Fruit fly (Drosophila melanogaster) whole organism, pupa: ENCODE results near the gene CheA84a.

Experiments
- CG14655 ChIP-seq: fragments of 200-800 bp; sonication (Bioruptor generic); optimal IDR thresholded peaks from 3 replicates; lab custom pipeline; 2017; ENCODE audit warnings: mild to moderate bottlenecking, missing biosample characterization, missing genetic modification reagents, missing genetic modification characterization
- CG32121 ChIP-seq: fragments of 200-800 bp; sonication (Bioruptor generic); IDR thresholded peaks from 2 replicates; pipeline ENCODE4 v1.3.6; 2022; ENCODE audit warnings: missing biosample characterization, missing genetic modification characterization
- EcR ChIP-seq: fragments of 200-800 bp; sonication (Bioruptor generic); optimal IDR thresholded peaks from 3 replicates; lab custom pipeline; 2019; ENCODE audit warnings: missing biosample characterization, missing genetic modification characterization, mild to moderate bottlenecking, moderate library complexity, missing genetic modification reagents

DNA sequence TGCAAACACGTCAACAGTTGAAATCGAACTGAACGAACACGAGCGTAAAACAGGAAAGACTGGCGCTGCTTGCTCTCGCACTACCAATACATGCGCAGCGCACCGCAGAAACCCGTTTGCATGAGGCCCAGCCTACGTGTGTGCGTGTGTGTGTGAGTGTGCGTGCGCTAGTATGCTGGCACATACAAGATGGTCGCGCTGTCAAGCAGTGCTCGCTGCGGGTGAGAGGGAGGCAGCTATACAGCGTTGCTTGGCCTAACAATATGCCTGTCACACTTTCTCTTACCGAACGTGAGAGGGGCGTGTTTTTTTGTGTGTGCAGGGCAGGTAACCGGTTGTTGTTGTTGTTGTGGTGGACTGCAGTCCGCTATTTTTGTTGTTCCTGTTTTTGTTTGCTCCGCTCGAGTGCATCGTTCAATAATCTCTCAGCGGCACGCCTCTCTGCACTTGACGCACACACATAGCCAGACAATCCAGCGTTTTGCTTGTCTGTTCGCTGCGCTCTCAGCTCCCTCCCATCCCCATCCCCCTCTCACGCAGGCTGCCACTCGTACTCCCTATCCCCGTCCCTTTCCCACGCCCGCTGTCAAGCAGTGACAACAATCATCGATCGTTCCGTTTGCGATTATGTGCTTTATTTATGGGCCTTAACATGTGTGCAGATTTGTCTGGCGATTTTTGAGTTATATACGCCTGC is 23.1 kb downstream of the CheA84a start, which contains the start of gene grn:
- TF ChIP-seq CG14655 (no peak), EcR (peak; percentile 39), CG32121 (GFP tag; lab: Robert Waterston, UW) (peak; percentile 41)
